Worm (Caenorhabditis elegans) whole organism, L2 larva: ENCODE data around the gene mtl-2.

Source experiments
- C34F6.9 ChIP-seq: fragments of 150-350 bp; optimal IDR thresholded peaks from 2 replicates; lab custom pipeline; 2014; ENCODE audit warnings: missing biosample characterization, missing genetic modification characterization
- R02D3.7 ChIP-seq: fragments of 150-350 bp; optimal IDR thresholded peaks from 2 replicates; lab custom pipeline; 2014; ENCODE audit warnings: missing biosample characterization, missing genetic modification characterization
- Y55F3AM.14 ChIP-seq: fragments of 200-800 bp; sonication (Bioruptor generic); optimal IDR thresholded peaks from 2 replicates; lab custom pipeline; 2018; ENCODE audit warnings: mild to moderate bottlenecking, missing genetic modification characterization, missing compliant biosample characterization
- alr-1 ChIP-seq: fragments of 150-350 bp; optimal IDR thresholded peaks from 2 replicates; lab custom pipeline; 2014; ENCODE audit warnings: missing biosample characterization, missing genetic modification characterization
- aly-2 ChIP-seq: fragments of 150-350 bp; optimal IDR thresholded peaks from 2 replicates; lab custom pipeline; 2014; ENCODE audit warnings: missing biosample characterization, missing genetic modification characterization
- ama-1 ChIP-seq: fragments of 150-350 bp; optimal IDR thresholded peaks from 2 replicates; lab custom pipeline; 2018; ENCODE audit warnings: inconsistent platforms
- blmp-1 ChIP-seq: sonication (generic microtip); optimal IDR thresholded peaks from 2 replicates; lab custom pipeline; 2017; ENCODE audit warnings: missing genetic modification characterization, mild to moderate bottlenecking, missing compliant biosample characterization, antibody characterized with exemption, moderate library complexity; ENCODE audit not compliant: insufficient read depth
- ceh-82 ChIP-seq: fragments of 150-350 bp; optimal IDR thresholded peaks from 2 replicates; lab custom pipeline; 2014; ENCODE audit warnings: missing biosample characterization, missing genetic modification characterization
- crh-2 ChIP-seq: sonication (generic microtip); optimal IDR thresholded peaks from 2 replicates; lab custom pipeline; 2017; ENCODE audit warnings: missing biosample characterization, missing genetic modification characterization
- dmd-4 ChIP-seq: sonication (generic microtip); optimal IDR thresholded peaks from 2 replicates; lab custom pipeline; 2017; ENCODE audit warnings: missing biosample characterization, missing genetic modification characterization
- elt-1 ChIP-seq: fragments of 150-350 bp; optimal IDR thresholded peaks from 2 replicates; lab custom pipeline; 2014; ENCODE audit warnings: missing biosample characterization, missing genetic modification characterization
- elt-3 ChIP-seq: sonication (generic microtip); optimal IDR thresholded peaks from 2 replicates; lab custom pipeline; 2017; ENCODE audit warnings: missing biosample characterization, missing genetic modification characterization
- fos-1 ChIP-seq: fragments of 150-350 bp; optimal IDR thresholded peaks from 2 replicates; lab custom pipeline; 2014; ENCODE audit warnings: missing biosample characterization, missing genetic modification characterization
- gmeb-1 ChIP-seq: fragments of 150-350 bp; optimal IDR thresholded peaks from 2 replicates; lab custom pipeline; 2014; ENCODE audit warnings: missing biosample characterization, missing genetic modification characterization
- lin-11 ChIP-seq: fragments of 150-350 bp; sonication (generic microtip); optimal IDR thresholded peaks from 2 replicates; lab custom pipeline; 2014; ENCODE audit warnings: missing biosample characterization, missing genetic modification characterization, inconsistent platforms, mixed read lengths
- lsy-2 ChIP-seq, 2 experiments: fragments of 150-350 bp in 1 of 2; sonication (generic microtip) in 1 of 2; optimal IDR thresholded peaks; 2 replicates each; lab custom pipeline; 2014 to 2017; ENCODE audit warnings: missing biosample characterization in 2 of 2, missing genetic modification characterization in 2 of 2
- mab-5 ChIP-seq: fragments of 150-350 bp; optimal IDR thresholded peaks from 2 replicates; lab custom pipeline; 2014; ENCODE audit warnings: missing biosample characterization, missing genetic modification characterization
- mdl-1 ChIP-seq, 2 experiments: fragments of 150-350 bp in 1 of 2; sonication (generic microtip) in 1 of 2; optimal IDR thresholded peaks; 2 replicates each; lab custom pipeline; 2017; ENCODE audit warnings: missing biosample characterization in 2 of 2, missing genetic modification characterization in 2 of 2
- nhr-12 ChIP-seq: fragments of 150-350 bp; optimal IDR thresholded peaks from 2 replicates; lab custom pipeline; 2014; ENCODE audit warnings: missing biosample characterization, missing genetic modification characterization
- nhr-129 ChIP-seq: fragments of 150-350 bp; optimal IDR thresholded peaks from 2 replicates; lab custom pipeline; 2014; ENCODE audit warnings: missing biosample characterization, missing genetic modification characterization
- nhr-25 ChIP-seq: fragments of 150-350 bp; sonication (generic microtip); optimal IDR thresholded peaks from 3 replicates; lab custom pipeline; 2014; ENCODE audit warnings: missing biosample characterization, missing genetic modification characterization
- nhr-6 ChIP-seq: fragments of 150-350 bp; optimal IDR thresholded peaks from 2 replicates; lab custom pipeline; 2014; ENCODE audit warnings: missing biosample characterization, missing genetic modification characterization
- nhr-77 ChIP-seq: fragments of 150-350 bp; optimal IDR thresholded peaks from 2 replicates; lab custom pipeline; 2014; ENCODE audit warnings: missing biosample characterization, missing genetic modification characterization
- sem-4 ChIP-seq: fragments of 150-350 bp; optimal IDR thresholded peaks from 2 replicates; lab custom pipeline; 2014; ENCODE audit warnings: missing biosample characterization, missing genetic modification reagents, missing genetic modification characterization
- skn-1 ChIP-seq: sonication (generic microtip); optimal IDR thresholded peaks from 2 replicates; lab custom pipeline; 2017; ENCODE audit warnings: missing biosample characterization, missing genetic modification characterization
- sma-3 ChIP-seq: sonication (generic microtip); optimal IDR thresholded peaks from 2 replicates; lab custom pipeline; 2016; ENCODE audit warnings: missing genetic modification reagents, missing genetic modification characterization, missing compliant biosample characterization
- sma-9 ChIP-seq, 2 experiments: fragments of 150-350 bp in 1 of 2; sonication (generic microtip) in 1 of 2; optimal IDR thresholded peaks; 2 replicates each; lab custom pipeline; 2014 to 2016; ENCODE audit warnings: missing genetic modification characterization in 2 of 2, mild to moderate bottlenecking in 1 of 2, missing biosample characterization in 1 of 2, missing compliant biosample characterization in 1 of 2, missing genetic modification reagents in 1 of 2, moderate library complexity in 1 of 2
- snpc-4 ChIP-seq: fragments of 150-350 bp; optimal IDR thresholded peaks from 2 replicates; lab custom pipeline; 2014; ENCODE audit warnings: missing biosample characterization, missing genetic modification characterization
- unc-39 ChIP-seq: fragments of 150-350 bp; optimal IDR thresholded peaks from 2 replicates; lab custom pipeline; 2014; ENCODE audit warnings: missing biosample characterization, missing genetic modification characterization
- unc-55 ChIP-seq: fragments of 150-350 bp; sonication (generic microtip); optimal IDR thresholded peaks from 3 replicates; lab custom pipeline; 2014; ENCODE audit warnings: missing biosample characterization, missing genetic modification reagents, missing genetic modification characterization
- unc-62 ChIP-seq: fragments of 150-350 bp; optimal IDR thresholded peaks from 2 replicates; lab custom pipeline; 2014; ENCODE audit warnings: missing biosample characterization, missing genetic modification reagents, missing genetic modification characterization
- ztf-1 ChIP-seq: fragments of 200-800 bp; sonication (Bioruptor generic); conservative IDR thresholded peaks from 2 replicates; pipeline ENCODE4 v1.3.6; 2022; ENCODE audit warnings: missing genetic modification characterization, missing compliant biosample characterization
- ztf-4 ChIP-seq: fragments of 150-350 bp; optimal IDR thresholded peaks from 2 replicates; lab custom pipeline; 2014; ENCODE audit warnings: missing biosample characterization, missing genetic modification characterization

The mtl-2 gene

DNA sequence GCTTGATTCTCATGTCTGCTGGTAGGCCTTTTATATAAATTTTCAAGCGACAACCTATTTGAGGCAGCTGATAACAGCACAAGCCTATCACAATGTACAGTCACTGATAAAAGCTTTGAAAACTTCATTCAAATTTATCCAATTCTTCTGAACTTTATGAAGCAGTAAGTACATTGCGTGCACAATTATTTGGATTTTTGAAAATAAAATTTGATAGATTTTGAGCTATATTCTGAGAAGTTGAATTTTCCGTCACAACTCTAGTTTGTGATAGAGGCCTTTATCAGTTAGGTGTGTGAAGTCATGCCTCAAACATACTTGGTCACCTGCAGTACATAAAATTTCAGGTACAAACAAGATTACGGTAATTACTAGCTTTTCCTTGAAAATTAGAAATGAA is at the start of gene mtl-2, which contains the start of gene T08G5.1:
TSS of gene mtl-2 (minus strand) at position 34 of the 400 bp plus-strand sequence.
TSS of gene T08G5.1 (plus strand) at position 127 of the 400 bp plus-strand sequence.
- TF ChIP-seq fos-1 (tag; lab: Kevin White, UChicago) (peak; percentile 48), ceh-82 (tag; lab: Kevin White, UChicago) (no peak), alr-1 (tag; lab: Kevin White, UChicago) (no peak), elt-1 (tag; lab: Kevin White, UChicago) (no peak), nhr-129 (tag; lab: Kevin White, UChicago) (no peak)

DNA sequence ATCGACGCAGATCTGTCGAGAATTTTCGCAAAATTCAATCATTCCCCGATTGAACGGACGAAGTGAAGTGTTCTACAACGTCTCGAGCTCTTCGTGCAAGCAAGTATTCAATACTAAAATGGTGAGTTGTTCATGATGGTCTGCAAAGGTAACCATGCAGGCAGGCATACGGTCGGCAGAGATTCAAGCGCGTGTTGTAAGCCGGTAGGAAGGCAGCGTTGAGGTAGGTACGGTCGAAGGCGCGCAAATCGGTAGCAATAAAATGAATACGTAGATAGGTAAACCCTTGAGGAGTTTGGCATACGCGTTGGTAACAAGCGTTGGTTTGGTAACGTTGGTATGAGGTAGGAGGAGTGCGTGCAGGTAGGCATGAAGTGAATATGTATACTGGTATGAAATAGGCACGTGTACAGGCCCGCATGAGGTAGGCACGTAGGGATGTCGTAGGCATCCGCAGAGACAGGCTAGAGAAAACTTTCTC is 49.4 kb upstream of the mtl-2 start, which contains the start of gene D1086.17:
TSS of gene D1086.17 (plus strand) at position 51 of the 481 bp plus-strand sequence.
- TF ChIP-seq sma-9 (GFP tag; optimal IDR thresholded peaks at IDR 0.05; lab: Kevin White, UChicago) (no peak), sma-9 (tag; optimal IDR thresholded peaks at IDR 0.05; lab: Kevin White, UChicago) (no peak), unc-62 (GFP tag; lab: Kevin White, UChicago) (no peak), mdl-1 (tag; optimal IDR thresholded peaks at IDR 0.05; lab: Kevin White, UChicago) (no peak), elt-3 (no peak), Y55F3AM.14 (GFP tag; lab: Kevin White, UChicago) (no peak), unc-39 (tag; lab: Kevin White, UChicago) (no peak), sem-4 (tag; lab: Kevin White, UChicago) (no peak), nhr-12 (tag; lab: Kevin White, UChicago) (no peak), nhr-6 (tag; lab: Kevin White, UChicago) (no peak), snpc-4 (no peak)
- TF ChIP-seq, all 48 proteins: peak for 0

DNA sequence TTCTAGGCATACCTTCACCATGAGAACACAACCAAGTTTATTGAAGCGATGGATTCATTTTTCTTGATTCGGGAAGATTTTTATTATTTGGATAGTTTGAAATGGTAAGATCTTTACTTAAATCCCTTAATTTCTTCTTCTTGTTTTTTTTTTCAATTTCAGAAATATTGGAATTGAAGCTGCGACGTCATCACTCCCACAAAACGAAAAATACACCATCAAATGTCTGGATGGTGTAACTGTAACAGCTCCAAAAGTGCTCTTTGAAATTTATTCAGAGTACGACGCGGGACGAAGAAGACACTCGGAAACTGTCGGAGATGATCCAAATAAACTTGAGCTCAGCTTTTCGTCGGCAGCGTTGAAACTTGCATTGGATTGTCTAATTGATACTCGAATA is 45.9 kb upstream of the mtl-2 start, which contains the start of gene D1086.21:
TSS of gene D1086.21 (plus strand) at position 301 of the 400 bp plus-strand sequence.
- no peak for TF ChIP-seq fos-1 (tag; lab: Kevin White, UChicago)
- no peak for TF ChIP-seq alr-1 (tag; lab: Kevin White, UChicago)
- no peak for TF ChIP-seq crh-2 (tag; lab: Kevin White, UChicago)
- TF ChIP-seq dmd-4 (tag; lab: Kevin White, UChicago) = no peak
- no peak for TF ChIP-seq nhr-25 (tag; lab: Kevin White, UChicago)
- no peak for TF ChIP-seq gmeb-1 (tag; lab: Kevin White, UChicago)
- no peak for TF ChIP-seq blmp-1 (tag; lab: Kevin White, UChicago)
- no peak for TF ChIP-seq lsy-2 (tag; optimal IDR thresholded peaks at IDR 0.05; lab: Kevin White, UChicago)
- TF ChIP-seq, all 48 proteins: peak for 0

- TF ChIP-seq blmp-1 (tag; lab: Kevin White, UChicago) = no peak
- TF ChIP-seq unc-55 (GFP tag; lab: Kevin White, UChicago) = no peak
- no peak for TF ChIP-seq skn-1
- TF ChIP-seq fos-1 (tag; lab: Kevin White, UChicago) = no peak
- TF ChIP-seq mab-5 (tag; lab: Kevin White, UChicago) = no peak
- no peak for TF ChIP-seq ztf-1 (GFP tag; lab: Robert Waterston, UW)
- TF ChIP-seq ztf-4 (tag; lab: Kevin White, UChicago) = no peak
- TF ChIP-seq, all 48 proteins: peak for 0
These were observed 45.5 kb upstream of the mtl-2 start for ce11 chrV:14063980-14064379.

DNA sequence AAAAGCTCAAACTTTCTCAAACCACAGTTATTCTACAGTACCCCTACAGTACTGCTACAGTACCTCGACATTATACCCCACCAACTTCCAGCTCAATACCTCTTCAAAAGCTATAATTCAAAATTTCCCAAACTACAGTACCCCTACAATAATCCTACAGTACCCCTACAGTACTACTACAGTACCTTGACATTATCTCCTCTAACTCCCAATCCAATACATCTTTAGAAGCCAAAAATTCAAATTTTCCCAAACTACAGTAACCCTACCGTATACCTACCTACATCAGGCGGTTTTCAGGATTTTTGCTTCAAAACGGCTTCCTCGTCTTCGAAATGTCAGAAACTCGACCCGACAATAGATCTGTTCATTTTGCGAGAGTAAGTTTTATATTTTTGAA is 39.1 kb upstream of the mtl-2 start, which contains the start of gene F58D12.3:
TSS of gene F58D12.3 (plus strand) at position 301 of the 400 bp plus-strand sequence.
- TF ChIP-seq nhr-25 (tag; lab: Kevin White, UChicago) = no peak
- no peak for TF ChIP-seq fos-1 (tag; lab: Kevin White, UChicago)
- TF ChIP-seq aly-2 = no peak
- no peak for TF ChIP-seq lsy-2 (tag; optimal IDR thresholded peaks at IDR 0.05; lab: Kevin White, UChicago)
- TF ChIP-seq skn-1 = no peak
- no peak for TF ChIP-seq ama-1 (lab: Kevin White, UChicago)
- no peak for TF ChIP-seq unc-55 (GFP tag; lab: Kevin White, UChicago)
- TF ChIP-seq R02D3.7 (tag; lab: Kevin White, UChicago) = no peak
- no peak for TF ChIP-seq sma-9 (GFP tag; optimal IDR thresholded peaks at IDR 0.05; lab: Kevin White, UChicago)
- TF ChIP-seq sma-9 (tag; optimal IDR thresholded peaks at IDR 0.05; lab: Kevin White, UChicago) = no peak
- no peak for TF ChIP-seq ceh-82 (tag; lab: Kevin White, UChicago)
- TF ChIP-seq sma-3 (GFP tag; lab: Kevin White, UChicago) = no peak
- TF ChIP-seq C34F6.9 (tag; lab: Kevin White, UChicago) = no peak
- no peak for TF ChIP-seq alr-1 (tag; lab: Kevin White, UChicago)
- no peak for TF ChIP-seq nhr-77 (tag; lab: Kevin White, UChicago)
- no peak for TF ChIP-seq lin-11 (tag; lab: Kevin White, UChicago)
- TF ChIP-seq sem-4 (tag; lab: Kevin White, UChicago) = no peak
- no peak for TF ChIP-seq nhr-12 (tag; lab: Kevin White, UChicago)
- TF ChIP-seq, all 48 proteins: peak for 0
